Fruit fly (Drosophila melanogaster) whole organism, embryonic: ENCODE data around the gene amos.

Experiments used
- CG14014 ChIP-seq: fragments of 200-800 bp; sonication (Bioruptor generic); IDR thresholded peaks from 2 replicates; pipeline ENCODE4 v1.3.6; 2022; ENCODE audit warnings: missing biosample characterization, missing genetic modification characterization
- CG2712 ChIP-seq: fragments of 200-800 bp; optimal IDR thresholded peaks from 3 replicates; lab custom pipeline; 2019; ENCODE audit warnings: missing biosample characterization, mild to moderate bottlenecking, missing genetic modification characterization, moderate library complexity
- CG3065 ChIP-seq: fragments of 200-800 bp; sonication (Bioruptor generic); optimal IDR thresholded peaks from 2 replicates; lab custom pipeline; 2016; ENCODE audit warnings: missing biosample characterization, missing genetic modification characterization
- CG31388 ChIP-seq: fragments of 200-800 bp; sonication (Bioruptor generic); optimal IDR thresholded peaks from 2 replicates; lab custom pipeline; 2016; ENCODE audit warnings: missing biosample characterization, missing genetic modification characterization
- CG3838 ChIP-seq: fragments of 200-800 bp; sonication (Bioruptor generic); optimal IDR thresholded peaks from 3 replicates; lab custom pipeline; 2016; ENCODE audit warnings: missing biosample characterization, missing genetic modification characterization
- CG3847 ChIP-seq: fragments of 200-800 bp; sonication (Bioruptor generic); IDR thresholded peaks from 2 replicates; pipeline ENCODE4 v1.3.6; 2022; ENCODE audit warnings: missing biosample characterization, missing genetic modification characterization
- CG7963 ChIP-seq: fragments of 200-800 bp; sonication (Bioruptor generic); IDR thresholded peaks from 3 replicates; pipeline ENCODE4 v1.3.6; 2022; ENCODE audit warnings: missing biosample characterization, missing genetic modification characterization; ENCODE audit not compliant: partially characterized antibody
- CG8478 ChIP-seq: fragments of >200 bp; optimal IDR thresholded peaks from 2 replicates; lab custom pipeline; 2018
- Dref ChIP-seq: fragments of 200-800 bp; sonication (Bioruptor generic); IDR thresholded peaks from 2 replicates; pipeline ENCODE4 v1.3.6; 2022; ENCODE audit warnings: missing biosample characterization, missing genetic modification characterization
- Med ChIP-seq: fragments of 200-800 bp; sonication (Bioruptor generic); peaks from one replicate; lab custom pipeline; 2016; ENCODE audit warnings: missing biosample characterization, missing genetic modification characterization, mild to moderate bottlenecking, inconsistent platforms, moderate library complexity
- Mes4 ChIP-seq: fragments of 200-800 bp; sonication (Bioruptor generic); optimal IDR thresholded peaks from 2 replicates; lab custom pipeline; 2016; ENCODE audit warnings: missing biosample characterization, missing genetic modification characterization
- Sry-β ChIP-seq: fragments of 200-800 bp; sonication (Bioruptor generic); optimal IDR thresholded peaks from 2 replicates; lab custom pipeline; 2018; ENCODE audit warnings: missing biosample characterization, mild to moderate bottlenecking, missing genetic modification characterization, moderate library complexity
- nerfin-1 ChIP-seq: fragments of 200-800 bp; sonication (Bioruptor generic); optimal IDR thresholded peaks from 3 replicates; lab custom pipeline; 2019; ENCODE audit warnings: missing biosample characterization, mild to moderate bottlenecking, missing genetic modification characterization, moderate library complexity
- tna ChIP-seq: fragments of 200-800 bp; sonication (Bioruptor generic); IDR thresholded peaks from 2 replicates; pipeline ENCODE4 v1.3.6; 2022; ENCODE audit warnings: missing biosample characterization, missing genetic modification characterization; ENCODE audit not compliant: partially characterized antibody

DNA sequence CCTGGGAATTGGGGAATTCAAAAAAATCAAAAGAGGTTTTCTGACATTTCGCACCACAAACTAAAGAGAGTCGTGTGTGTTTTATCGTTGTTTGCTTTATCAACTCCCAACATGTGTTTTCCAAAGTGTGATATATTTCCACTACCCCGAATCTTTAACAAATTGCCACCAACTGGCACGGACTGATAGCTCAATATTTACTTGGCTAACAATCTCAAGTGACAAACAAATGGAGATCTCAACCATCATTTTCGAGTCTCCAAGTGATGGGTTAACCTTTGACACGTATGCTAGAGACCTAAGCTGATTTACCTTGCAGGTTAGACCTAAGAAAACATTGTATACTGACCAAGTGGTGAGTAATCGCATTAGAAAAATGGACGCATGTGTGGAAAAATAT, 28.7 kb upstream of the amos start:
- no peak for TF ChIP-seq CG3065 (GFP tag; lab: Kevin White, UChicago)
- TF ChIP-seq CG3847 (GFP tag; lab: Robert Waterston, UW): no peak
- no peak for TF ChIP-seq tna (GFP tag; lab: Robert Waterston, UW)
- TF ChIP-seq Mes4 (GFP tag; lab: Kevin White, UChicago): no peak
- TF ChIP-seq nerfin-1 (tag; lab: Kevin White, UChicago): no peak
- TF ChIP-seq CG14014: peak; percentile 33; the same call in 1 of the 2 replicates
- no peak for TF ChIP-seq Sry-β
- TF ChIP-seq Med: peak; percentile 14
- TF ChIP-seq CG31388 (GFP tag; lab: Kevin White, UChicago): no peak
- no peak for TF ChIP-seq CG8478 (lab: Kevin White, UChicago)
- peak; percentile 15 for TF ChIP-seq CG2712 (tag; lab: Kevin White, UChicago)
- no peak for TF ChIP-seq CG7963
- TF ChIP-seq CG3838 (GFP tag; lab: Kevin White, UChicago): no peak
- TF ChIP-seq Dref: no peak
